Fruit fly (Drosophila melanogaster) whole organism, pupa: ENCODE measurements around the gene CG32086.

ENCODE experiments used
- CG14655 ChIP-seq: fragments of 200-800 bp; sonication (Bioruptor generic); optimal IDR thresholded peaks from 3 replicates; lab custom pipeline; 2017; ENCODE audit warnings: mild to moderate bottlenecking, missing biosample characterization, missing genetic modification reagents, missing genetic modification characterization
- Pif1A ChIP-seq: fragments of 200-800 bp; sonication (Bioruptor generic); optimal IDR thresholded peaks from 3 replicates; lab custom pipeline; 2016; ENCODE audit warnings: missing biosample characterization, missing genetic modification characterization

DNA sequence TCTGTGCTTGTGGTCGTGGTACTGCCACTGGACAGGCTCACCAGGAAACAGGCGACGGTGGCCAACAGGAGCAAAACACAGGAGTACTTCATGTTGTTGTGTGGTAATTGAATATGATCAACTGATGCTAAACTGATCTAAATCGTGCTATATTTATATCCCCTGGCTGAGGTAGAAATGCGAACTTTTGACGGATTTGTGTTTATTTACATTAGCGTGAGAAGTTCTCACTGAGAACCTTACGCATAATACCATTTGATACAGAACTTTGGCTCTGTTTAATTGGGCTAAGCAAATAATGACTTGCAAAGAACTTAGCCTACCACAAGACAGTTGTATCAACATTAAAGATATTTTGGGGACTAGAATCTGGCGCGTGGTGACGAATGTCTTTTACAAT lies 7.3 kb upstream of the CG32086 start, which contains the start of gene CG33268:
- TF ChIP-seq CG14655 (no peak), Pif1A (GFP tag; lab: Kevin White, UChicago) (no peak)
